Fruit fly (Drosophila melanogaster) whole organism, adult: ENCODE results near the gene CG1545.

Experiments used
- CG11617 ChIP-seq: fragments of 200-800 bp; sonication (Bioruptor generic); optimal IDR thresholded peaks from 2 replicates; lab custom pipeline; 2017; ENCODE audit warnings: mild to moderate bottlenecking, missing biosample characterization, missing genetic modification reagents, missing genetic modification characterization
- CG12768 ChIP-seq: fragments of 200-800 bp; sonication (Bioruptor generic); optimal IDR thresholded peaks from 2 replicates; lab custom pipeline; 2017; ENCODE audit warnings: missing biosample characterization, missing genetic modification characterization, mild to moderate bottlenecking, moderate library complexity, missing genetic modification reagents
- CG14711 ChIP-seq: fragments of 200-800 bp; sonication (Bioruptor generic); optimal IDR thresholded peaks from 2 replicates; lab custom pipeline; 2018; ENCODE audit warnings: missing biosample characterization, mild to moderate bottlenecking, missing genetic modification characterization, moderate library complexity
- CG1620 ChIP-seq: fragments of 200-800 bp; sonication (Bioruptor generic); optimal IDR thresholded peaks from 2 replicates; lab custom pipeline; 2016; ENCODE audit warnings: missing biosample characterization, missing genetic modification characterization
- CG33017 ChIP-seq: fragments of 200-800 bp; sonication (Bioruptor generic); optimal IDR thresholded peaks from 2 replicates; lab custom pipeline; 2018; ENCODE audit warnings: missing biosample characterization, mild to moderate bottlenecking, missing genetic modification characterization, moderate library complexity
- CG5204 ChIP-seq: fragments of 200-800 bp; sonication (Bioruptor generic); optimal IDR thresholded peaks from 2 replicates; lab custom pipeline; 2016; ENCODE audit warnings: missing biosample characterization, missing genetic modification characterization
- CG7045 ChIP-seq: fragments of 200-800 bp; sonication (Bioruptor generic); optimal IDR thresholded peaks from 2 replicates; lab custom pipeline; 2017; ENCODE audit warnings: missing biosample characterization, mild to moderate bottlenecking, missing genetic modification characterization
- CG7101 ChIP-seq: fragments of 200-800 bp; sonication (Bioruptor generic); optimal IDR thresholded peaks from 2 replicates; lab custom pipeline; 2018; ENCODE audit warnings: missing biosample characterization, mild to moderate bottlenecking, missing genetic modification characterization, moderate library complexity
- Clk ChIP-seq: fragments of 200-800 bp; sonication (Bioruptor generic); optimal IDR thresholded peaks from 2 replicates; lab custom pipeline; 2017; ENCODE audit warnings: missing biosample characterization, missing genetic modification characterization
- Crg-1 ChIP-seq: fragments of 200-800 bp; sonication (Bioruptor generic); optimal IDR thresholded peaks from 2 replicates; lab custom pipeline; 2016; ENCODE audit warnings: missing biosample characterization, missing genetic modification characterization
- Hr96 ChIP-seq: fragments of 200-800 bp; sonication (Bioruptor generic); optimal IDR thresholded peaks from 2 replicates; lab custom pipeline; 2016; ENCODE audit warnings: missing biosample characterization, missing genetic modification characterization
- Mnt ChIP-seq: fragments of 200-800 bp; sonication (Bioruptor generic); optimal IDR thresholded peaks from 2 replicates; lab custom pipeline; 2016; ENCODE audit warnings: missing biosample characterization, mild to moderate bottlenecking, missing genetic modification characterization
- bab1 ChIP-seq: fragments of 200-800 bp; sonication (Bioruptor generic); optimal IDR thresholded peaks from 3 replicates; lab custom pipeline; 2019; ENCODE audit warnings: missing biosample characterization, mild to moderate bottlenecking, missing genetic modification characterization, moderate library complexity
- cic ChIP-seq: fragments of 200-800 bp; sonication (Bioruptor generic); optimal IDR thresholded peaks from 2 replicates; lab custom pipeline; 2017; ENCODE audit warnings: missing biosample characterization, mild to moderate bottlenecking, missing genetic modification characterization, moderate library complexity
- cnc ChIP-seq, 2 experiments: fragments of >200 bp; optimal IDR thresholded peaks; 2 replicates each; lab custom pipeline; 2017
- kay ChIP-seq: fragments of 200-800 bp; sonication (Bioruptor generic); peaks from one replicate; lab custom pipeline; 2016; ENCODE audit warnings: missing biosample characterization, missing genetic modification characterization, borderline replicate concordance
- ovo ChIP-seq: fragments of 200-800 bp; sonication (Bioruptor generic); optimal IDR thresholded peaks from 2 replicates; lab custom pipeline; 2016; ENCODE audit warnings: missing biosample characterization, missing genetic modification characterization
- pad ChIP-seq: fragments of 200-800 bp; sonication (Bioruptor generic); optimal IDR thresholded peaks from 3 replicates; lab custom pipeline; 2017; ENCODE audit warnings: missing biosample characterization, missing genetic modification characterization, mild to moderate bottlenecking, moderate library complexity, missing genetic modification reagents
- tj ChIP-seq: fragments of 200-800 bp; sonication (Bioruptor generic); optimal IDR thresholded peaks from 3 replicates; lab custom pipeline; 2017; ENCODE audit warnings: missing biosample characterization, mild to moderate bottlenecking, missing genetic modification characterization, moderate library complexity
- toe ChIP-seq: fragments of 200-800 bp; sonication (Bioruptor generic); optimal IDR thresholded peaks from 2 replicates; lab custom pipeline; 2016; ENCODE audit warnings: missing biosample characterization, missing genetic modification characterization

CG1545 gene

DNA sequence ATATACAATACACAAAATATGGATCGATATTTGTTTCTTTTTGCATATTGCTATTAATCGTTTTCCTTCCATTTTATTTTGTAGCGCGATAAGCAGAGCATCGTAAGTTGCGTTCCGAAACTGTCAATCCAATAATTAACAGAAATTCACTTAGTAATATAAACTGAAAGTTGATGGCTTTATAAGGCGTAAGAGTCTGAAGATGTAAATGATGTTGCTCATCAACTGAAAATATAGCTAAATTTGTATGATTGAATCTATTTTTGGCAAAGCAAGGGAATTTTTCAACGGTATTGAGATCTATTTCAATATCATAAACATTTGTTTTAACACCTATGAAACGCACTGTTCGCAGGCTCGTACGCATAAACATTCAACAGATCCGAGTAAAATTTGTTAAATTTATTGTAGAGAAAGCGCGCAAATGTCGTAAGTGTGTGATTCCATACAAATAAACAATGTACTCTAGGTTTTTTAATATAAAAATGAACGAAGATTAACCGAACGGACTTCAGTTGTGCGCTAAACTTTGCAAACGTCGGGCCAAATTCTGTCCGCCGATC is 29.4 kb upstream of the CG1545 start, which contains the start of gene Vago:
TSS of gene Vago (plus strand) at position 513 of the 563 bp plus-strand sequence.
- TF ChIP-seq Clk (GFP tag; lab: Kevin White, UChicago) (no peak), kay (GFP tag; lab: Kevin White, UChicago) (peak; percentile 5), cnc (optimal IDR thresholded peaks at IDR 0.05; lab: Kevin White, UChicago) (no peak), cic (GFP tag; lab: Kevin White, UChicago) (no peak), toe (GFP tag; lab: Kevin White, UChicago) (no peak), Hr96 (GFP tag; lab: Kevin White, UChicago) (peak; percentile 41), CG33017 (tag; lab: Kevin White, UChicago) (peak; percentile 33), Mnt (GFP tag; lab: Kevin White, UChicago) (peak; percentile 11), CG12768 (GFP tag; lab: Kevin White, UChicago) (peak; percentile 17), Crg-1 (GFP tag; lab: Kevin White, UChicago) (no peak), CG7101 (tag; lab: Kevin White, UChicago) (peak; percentile 70), pad (peak; percentile 31), CG11617 (peak; percentile 29), tj (GFP tag; lab: Kevin White, UChicago) (no peak), ovo (no peak), CG14711 (tag; lab: Kevin White, UChicago) (peak; percentile 46)

DNA sequence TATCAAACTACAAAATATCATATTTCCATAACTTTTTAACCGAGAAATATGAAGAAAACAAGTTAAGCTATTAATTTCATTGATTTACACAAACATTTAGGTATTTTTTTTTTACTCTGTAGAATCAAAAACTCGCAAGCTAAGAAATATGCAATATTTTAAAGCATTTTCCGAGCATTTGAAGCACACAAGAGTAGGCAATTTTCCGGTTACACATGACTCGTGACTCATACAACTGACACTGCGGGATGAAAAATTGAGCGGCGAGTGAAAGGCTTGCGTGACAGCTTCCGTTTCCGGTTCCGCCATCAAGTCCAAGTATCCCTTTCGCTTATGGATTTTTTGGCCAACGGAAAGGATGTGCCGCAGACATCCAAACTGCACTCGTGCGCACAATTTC is 28.0 kb upstream of the CG1545 start:
- TF ChIP-seq CG5204 (GFP tag; lab: Kevin White, UChicago) (no peak), pad (peak; percentile 12), cnc (optimal IDR thresholded peaks at IDR 0.05; lab: Kevin White, UChicago) (no peak), Crg-1 (GFP tag; lab: Kevin White, UChicago) (no peak), CG7101 (tag; lab: Kevin White, UChicago) (peak; percentile 1), ovo (peak; percentile 11), CG12768 (GFP tag; lab: Kevin White, UChicago) (no peak), CG33017 (tag; lab: Kevin White, UChicago) (no peak), Mnt (GFP tag; lab: Kevin White, UChicago) (peak; percentile 30), bab1 (GFP tag; lab: Kevin White, UChicago) (peak; percentile 55), Hr96 (GFP tag; lab: Kevin White, UChicago) (peak; percentile 51), cic (GFP tag; lab: Kevin White, UChicago) (no peak), Clk (GFP tag; lab: Kevin White, UChicago) (no peak), CG11617 (peak; percentile 48), CG7045 (GFP tag; lab: Kevin White, UChicago) (no peak), toe (GFP tag; lab: Kevin White, UChicago) (no peak), CG1620 (GFP tag; lab: Kevin White, UChicago) (no peak), tj (GFP tag; lab: Kevin White, UChicago) (peak; percentile 45), kay (GFP tag; lab: Kevin White, UChicago) (no peak), CG14711 (tag; lab: Kevin White, UChicago) (no peak)

DNA sequence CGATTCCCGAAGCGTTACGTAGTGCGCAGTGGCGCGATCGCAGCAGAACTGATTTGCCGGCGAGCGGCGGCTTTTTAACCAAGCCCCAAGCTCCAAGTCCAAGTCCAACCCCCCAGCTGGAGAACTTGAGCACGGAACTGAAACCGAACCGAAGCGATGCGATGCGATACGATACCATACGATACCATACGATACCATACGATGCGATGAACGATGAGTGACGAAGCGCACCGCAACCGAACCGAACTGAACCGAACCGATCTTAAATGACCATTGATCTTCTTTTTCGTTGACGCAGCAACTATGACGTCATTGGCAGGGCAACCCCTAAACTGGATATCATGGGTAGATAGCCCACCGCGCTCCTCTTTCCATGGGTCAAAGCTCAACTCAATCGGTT is 26.8 kb upstream of the CG1545 start, which contains the start of gene sev:
TSS of gene sev (minus strand) at position 50 of the 400 bp plus-strand sequence.
- TF ChIP-seq CG7045 (GFP tag; lab: Kevin White, UChicago) (no peak), CG11617 (no peak), CG1620 (GFP tag; lab: Kevin White, UChicago) (no peak), bab1 (GFP tag; lab: Kevin White, UChicago) (no peak), CG12768 (GFP tag; lab: Kevin White, UChicago) (peak; percentile 32), tj (GFP tag; lab: Kevin White, UChicago) (peak; percentile 25), Crg-1 (GFP tag; lab: Kevin White, UChicago) (no peak)

DNA sequence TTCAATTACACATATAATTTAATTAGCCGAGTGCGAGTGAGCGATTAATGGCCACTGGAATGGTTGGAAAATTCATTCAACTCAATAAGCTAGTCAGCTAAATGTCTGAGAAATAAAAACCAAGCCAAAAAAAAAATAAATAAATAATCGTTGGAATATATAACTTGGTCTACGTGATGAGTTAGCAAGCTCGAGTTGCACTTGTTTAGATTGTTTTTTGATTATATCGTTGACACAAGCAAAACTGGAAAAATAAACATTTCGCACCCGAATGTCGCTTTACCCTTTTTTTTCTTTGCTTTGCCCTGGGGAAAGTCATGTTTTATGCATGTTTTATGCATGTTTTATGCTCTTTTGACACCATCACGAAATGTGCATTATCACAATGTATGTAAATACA is 23.6 kb upstream of the CG1545 start:
- peak; percentile 91 for TF ChIP-seq tj (GFP tag; lab: Kevin White, UChicago)
- no peak for TF ChIP-seq CG12768 (GFP tag; lab: Kevin White, UChicago)
- TF ChIP-seq CG33017 (tag; lab: Kevin White, UChicago) = no peak
- no peak for TF ChIP-seq ovo
- no peak for TF ChIP-seq bab1 (GFP tag; lab: Kevin White, UChicago)

DNA sequence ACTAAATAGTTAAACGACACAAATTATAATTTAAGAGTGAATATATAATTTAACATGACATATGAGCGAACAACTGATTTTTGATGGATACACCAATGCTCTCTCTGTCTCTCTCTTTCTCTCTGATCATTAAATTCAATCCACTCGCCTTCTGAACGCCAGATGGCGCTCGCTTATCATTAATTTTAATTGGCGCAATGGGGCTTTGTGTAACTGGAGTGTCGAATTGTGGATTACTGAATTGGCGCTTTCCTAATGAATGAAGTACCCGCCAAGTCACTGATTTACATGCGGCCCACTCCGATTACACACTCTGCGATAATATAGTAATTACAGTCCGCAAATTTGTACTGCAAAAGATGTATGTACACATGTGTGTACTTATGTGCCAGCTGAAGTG is 22.4 kb upstream of the CG1545 start:
- TF ChIP-seq CG14711 (tag; lab: Kevin White, UChicago) (no peak), tj (GFP tag; lab: Kevin White, UChicago) (peak; percentile 74), bab1 (GFP tag; lab: Kevin White, UChicago) (peak; percentile 79)

DNA sequence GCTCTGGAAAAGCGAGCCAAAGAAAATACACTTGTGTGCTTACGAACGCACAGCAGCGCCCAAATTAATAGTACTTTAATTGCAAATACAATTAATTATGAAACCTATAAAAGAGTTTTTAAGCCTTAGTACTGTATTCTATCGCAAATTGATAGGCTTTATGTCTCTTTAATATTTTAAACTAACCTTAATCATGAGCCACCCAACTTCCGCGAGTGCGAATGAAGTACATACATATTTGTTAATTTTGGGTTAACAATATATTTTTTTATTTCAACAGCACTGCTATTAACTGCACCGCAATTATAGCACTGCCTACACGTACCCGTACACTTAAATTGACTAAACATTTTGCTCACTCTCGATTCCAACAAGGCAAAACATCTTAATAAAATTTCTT is 21.8 kb upstream of the CG1545 start:
- TF ChIP-seq CG7101 (tag; lab: Kevin White, UChicago) = peak; percentile 56
- TF ChIP-seq CG7045 (GFP tag; lab: Kevin White, UChicago) = peak; percentile 52
- peak; percentile 6 for TF ChIP-seq CG5204 (GFP tag; lab: Kevin White, UChicago)
- peak; percentile 28 for TF ChIP-seq bab1 (GFP tag; lab: Kevin White, UChicago)
- peak; percentile 50 for TF ChIP-seq CG14711 (tag; lab: Kevin White, UChicago)
- TF ChIP-seq Hr96 (GFP tag; lab: Kevin White, UChicago) = no peak
- no peak for TF ChIP-seq cnc (optimal IDR thresholded peaks at IDR 0.05; lab: Kevin White, UChicago)
- TF ChIP-seq Mnt (GFP tag; lab: Kevin White, UChicago) = no peak
- TF ChIP-seq tj (GFP tag; lab: Kevin White, UChicago) = no peak
- no peak for TF ChIP-seq ovo
- peak; percentile 35 for TF ChIP-seq toe (GFP tag; lab: Kevin White, UChicago)
- TF ChIP-seq pad = peak; percentile 28
- TF ChIP-seq CG33017 (tag; lab: Kevin White, UChicago) = peak; percentile 61
- TF ChIP-seq CG1620 (GFP tag; lab: Kevin White, UChicago) = no peak
- no peak for TF ChIP-seq Crg-1 (GFP tag; lab: Kevin White, UChicago)
- TF ChIP-seq CG12768 (GFP tag; lab: Kevin White, UChicago) = peak; percentile 53
- TF ChIP-seq Clk (GFP tag; lab: Kevin White, UChicago) = peak; percentile 14
- TF ChIP-seq kay (GFP tag; lab: Kevin White, UChicago) = no peak
- TF ChIP-seq CG11617 = peak; percentile 9
